Fruit fly (Drosophila melanogaster): ENCODE results near the gene CG8281.

Gene CG8281

dm6 chr3L:7903489-7904150 is 8.6 kb upstream of the CG8281 start:
- TF ChIP-seq CG8159 (tag; optimal IDR thresholded peaks at IDR 0.05) (no peak), Ets98B (GFP tag; IDR thresholded peaks at IDR 0.05) (peak; percentile 83), CG15710 (tag; optimal IDR thresholded peaks at IDR 0.05) (no peak), CG12605 (GFP tag; IDR thresholded peaks at IDR 0.05) (peak; percentile 58; the same call in 1 of the 2 replicates), Pif1B (GFP tag; optimal IDR thresholded peaks at IDR 0.05) (peak; percentile 51), CG32121 (GFP tag; IDR thresholded peaks at IDR 0.05) (peak; percentile 79), rn (GFP tag; IDR thresholded peaks at IDR 0.05) (0 out of 2 replicates have a peak, but pooled peaks have one; percentile 14), CG4496 (GFP tag; IDR thresholded peaks at IDR 0.05) (peak; percentile 79; the same call in 2 of the 3 replicates), CG14655 (GFP tag; optimal IDR thresholded peaks at IDR 0.05) (peak; percentile 82), Pif1A (GFP tag; optimal IDR thresholded peaks at IDR 0.05) (peak; percentile 71), CG8301 (tag; optimal IDR thresholded peaks at IDR 0.05) (peak; percentile 82), CG34367 (tag; optimal IDR thresholded peaks at IDR 0.05) (no peak)

dm6 chr3L:7904560-7904959 is 7.7 kb upstream of the CG8281 start:
- TF ChIP-seq CG14655 (GFP tag; optimal IDR thresholded peaks at IDR 0.05): no peak
- TF ChIP-seq CG32121 (GFP tag; IDR thresholded peaks at IDR 0.05): no peak
- no peak for TF ChIP-seq rn (GFP tag; IDR thresholded peaks at IDR 0.05)
- no peak for TF ChIP-seq CG12605 (GFP tag; IDR thresholded peaks at IDR 0.05)
- TF ChIP-seq CG34367 (tag; optimal IDR thresholded peaks at IDR 0.05): no peak
- TF ChIP-seq EcR (GFP tag; optimal IDR thresholded peaks at IDR 0.05): no peak
- no peak for TF ChIP-seq Ets98B (GFP tag; IDR thresholded peaks at IDR 0.05)
- no peak for TF ChIP-seq CG17806 (tag; optimal IDR thresholded peaks at IDR 0.05)

- TF ChIP-seq CG14655 (GFP tag; optimal IDR thresholded peaks at IDR 0.05) (peak; percentile 24), CG10348 (GFP tag; IDR thresholded peaks at IDR 0.05) (no peak)
Observed at dm6 chr3L:7909695-7910463, 2.4 kb upstream of the CG8281 start.

- TF ChIP-seq Ets98B (GFP tag; IDR thresholded peaks at IDR 0.05) (no peak), D1 (tag; optimal IDR thresholded peaks at IDR 0.05) (no peak), CG17806 (tag; optimal IDR thresholded peaks at IDR 0.05) (no peak), CG13204 (GFP tag; optimal IDR thresholded peaks at IDR 0.05) (no peak), CG8301 (tag; optimal IDR thresholded peaks at IDR 0.05) (no peak), Snoo (tag; optimal IDR thresholded peaks at IDR 0.05) (no peak), CG8159 (tag; optimal IDR thresholded peaks at IDR 0.05) (no peak)
Observed at dm6 chr3L:7910916-7911467, 1.3 kb upstream of the CG8281 start.

dm6 chr3L:7914969-7915596 is 2.8 kb downstream of the CG8281 start, which contains the start of gene Tmem43:
Gene Tmem43, minus strand, starts transcription at chr3L:7915120.
- TF ChIP-seq CG17806 (tag; optimal IDR thresholded peaks at IDR 0.05): no peak
- TF ChIP-seq D1 (tag; optimal IDR thresholded peaks at IDR 0.05): no peak
- TF ChIP-seq Pif1A (GFP tag; optimal IDR thresholded peaks at IDR 0.05): no peak
- no peak for TF ChIP-seq CG4496 (GFP tag; IDR thresholded peaks at IDR 0.05)
- TF ChIP-seq CG8301 (tag; optimal IDR thresholded peaks at IDR 0.05): no peak
- no peak for TF ChIP-seq CG32121 (GFP tag; IDR thresholded peaks at IDR 0.05)
- no peak for TF ChIP-seq Pif1B (GFP tag; optimal IDR thresholded peaks at IDR 0.05)
- TF ChIP-seq CG10348 (GFP tag; IDR thresholded peaks at IDR 0.05): no peak
- TF ChIP-seq CG8159 (tag; optimal IDR thresholded peaks at IDR 0.05): no peak
- TF ChIP-seq CG15710 (tag; optimal IDR thresholded peaks at IDR 0.05): no peak
- no peak for TF ChIP-seq fd96Ca (GFP tag; IDR thresholded peaks at IDR 0.05)
- TF ChIP-seq CG13204 (GFP tag; optimal IDR thresholded peaks at IDR 0.05): no peak

- no peak for TF ChIP-seq CG10348 (GFP tag; IDR thresholded peaks at IDR 0.05)
- TF ChIP-seq gl (tag; optimal IDR thresholded peaks at IDR 0.05): no peak
- TF ChIP-seq CG4496 (GFP tag; IDR thresholded peaks at IDR 0.05): no peak
Observed at dm6 chr3L:7915808-7916619, 3.8 kb downstream of the CG8281 start.

Data from whole organism, pupa.